Fruit fly (Drosophila melanogaster): Measurements from ENCODE around the gene CG9004.
A peak's percentile ranks its signal among the peaks of the same experiment; 100 is the strongest.

CG9004 gene

DNA sequence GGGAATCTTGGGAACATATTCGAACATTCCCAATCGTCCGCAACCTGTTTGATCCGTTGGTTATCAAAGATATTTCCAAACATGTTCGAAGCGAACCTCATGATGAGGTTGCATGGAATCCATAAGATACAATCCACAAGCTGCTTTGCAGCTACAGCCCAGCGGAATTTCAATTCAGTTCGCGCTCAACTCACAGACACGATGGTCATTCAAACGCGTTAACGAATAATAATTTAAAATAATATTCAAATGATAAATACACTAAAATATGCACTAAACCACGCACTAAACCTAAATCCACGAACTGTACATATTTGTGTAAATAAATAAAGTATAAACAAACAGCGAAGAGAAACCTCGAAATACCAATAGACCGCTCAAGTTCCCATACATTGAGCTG is 14.3 kb downstream of the CG9004 start (continued):
- TF ChIP-seq CG15514 (GFP tag; optimal IDR thresholded peaks at IDR 0.05) (peak; percentile 8), Sry-δ (GFP tag; optimal IDR thresholded peaks at IDR 0.05) (no peak), Aef1 (GFP tag; IDR thresholded peaks at IDR 0.05) (no peak), lab (GFP tag; optimal IDR thresholded peaks at IDR 0.05) (peak; percentile 25), CG33557 (GFP tag; optimal IDR thresholded peaks at IDR 0.05) (no peak), Eip74EF (GFP tag; optimal IDR thresholded peaks at IDR 0.05) (peak in 1 of 2 experiments; percentile 9), grau (tag; optimal IDR thresholded peaks at IDR 0.05) (no peak), Hmr (GFP tag; optimal IDR thresholded peaks at IDR 0.05) (peak; percentile 8), CG6654 (GFP tag; optimal IDR thresholded peaks at IDR 0.05) (no peak), ac (GFP tag; optimal IDR thresholded peaks at IDR 0.05) (peak; percentile 26), wek (GFP tag; optimal IDR thresholded peaks at IDR 0.05) (no peak), chm (GFP tag; IDR thresholded peaks at IDR 0.05) (0 out of 2 replicates have a peak, but pooled peaks have one; percentile 47), trem (tag; optimal IDR thresholded peaks at IDR 0.05) (peak; percentile 30), H15 (GFP tag; IDR thresholded peaks at IDR 0.05) (no peak), CG34376 (GFP tag; optimal IDR thresholded peaks at IDR 0.05) (no peak), Fer1 (GFP tag; optimal IDR thresholded peaks at IDR 0.05) (peak; percentile 22), nom (GFP tag; optimal IDR thresholded peaks at IDR 0.05) (peak; percentile 23), PHDP (tag; optimal IDR thresholded peaks at IDR 0.05) (peak; percentile 15), CTCF (GFP tag; optimal IDR thresholded peaks at IDR 0.05) (no peak), Med (GFP tag) (peak; percentile 5), CG2712 (tag; optimal IDR thresholded peaks at IDR 0.05) (peak; percentile 18), CG17359 (tag; optimal IDR thresholded peaks at IDR 0.05) (peak; percentile 17), CG13287 (GFP tag; IDR thresholded peaks at IDR 0.05; ENCODE audit: partially characterized antibody) (peak; percentile 42; the same call in 1 of the 2 replicates), Jarid2 (GFP tag; optimal IDR thresholded peaks at IDR 0.05) (peak; percentile 92), CG10147 (GFP tag; optimal IDR thresholded peaks at IDR 0.05) (peak; percentile 23), CG8924 (tag; optimal IDR thresholded peaks at IDR 0.05) (peak; percentile 7), nmo (GFP tag; optimal IDR thresholded peaks at IDR 0.05) (peak; percentile 14), vvl (GFP tag; IDR thresholded peaks at IDR 0.05) (peak; percentile 54; the same call in 1 of the 2 replicates), dimm (GFP tag; IDR thresholded peaks at IDR 0.05) (no peak), CG1832 (GFP tag; optimal IDR thresholded peaks at IDR 0.05) (no peak), D19A (tag; optimal IDR thresholded peaks at IDR 0.05) (peak; percentile 15), BtbVII (GFP tag; optimal IDR thresholded peaks at IDR 0.05) (no peak), stc (GFP tag; IDR thresholded peaks at IDR 0.05) (peak; percentile 14; the same call in 1 of the 2 replicates), CG5180 (GFP tag; optimal IDR thresholded peaks at IDR 0.05) (peak; percentile 99), HLH3B (GFP tag; IDR thresholded peaks at IDR 0.05) (no peak), unpg (GFP tag; optimal IDR thresholded peaks at IDR 0.05) (peak; percentile 1), sens (GFP tag) (peak; percentile 36), grn (GFP tag; optimal IDR thresholded peaks at IDR 0.05) (no peak), sd (tag; optimal IDR thresholded peaks at IDR 0.05) (peak; percentile 89), tna (GFP tag; IDR thresholded peaks at IDR 0.05; ENCODE audit: partially characterized antibody) (no peak), D19B (GFP tag; optimal IDR thresholded peaks at IDR 0.05) (no peak), gcm (GFP tag; optimal IDR thresholded peaks at IDR 0.05) (peak; percentile 30), CG14050 (GFP tag; IDR thresholded peaks at IDR 0.05) (no peak), mam (GFP tag; optimal IDR thresholded peaks at IDR 0.05) (no peak), CG32772 (GFP tag; IDR thresholded peaks at IDR 0.05) (no peak), CG15601 (tag; optimal IDR thresholded peaks at IDR 0.05) (peak; percentile 19), CG31365 (tag; optimal IDR thresholded peaks at IDR 0.05) (no peak), CG2678 (tag; optimal IDR thresholded peaks at IDR 0.05) (peak; percentile 13), chinmo (GFP tag; IDR thresholded peaks at IDR 0.05; ENCODE audit: partially characterized antibody) (peak; percentile 74; the same call in 2 of the 4 replicates), CG33213 (GFP tag; optimal IDR thresholded peaks at IDR 0.05) (no peak)
